Fruit fly (Drosophila melanogaster) whole organism, prepupa: Measurements from ENCODE around the gene CG46281.
A peak's percentile ranks its signal among the peaks of the same experiment; 100 is the strongest.

Source experiments
- CG11294 ChIP-seq: fragments of 200-800 bp; sonication (Bioruptor generic); IDR thresholded peaks from 2 replicates; pipeline ENCODE4 v1.3.6; 2022; ENCODE audit warnings: missing biosample characterization, missing genetic modification characterization
- CG11762 ChIP-seq: fragments of 200-800 bp; sonication (Bioruptor generic); optimal IDR thresholded peaks from 3 replicates; lab custom pipeline; 2016; ENCODE audit warnings: missing biosample characterization, missing genetic modification characterization; ENCODE audit not compliant: insufficient read depth
- CG16779 ChIP-seq: fragments of 200-800 bp; sonication (Bioruptor generic); optimal IDR thresholded peaks from 3 replicates; lab custom pipeline; 2017; ENCODE audit warnings: missing biosample characterization, mild to moderate bottlenecking, missing genetic modification characterization
- CG6808 ChIP-seq: fragments of 200-800 bp; sonication (Bioruptor generic); optimal IDR thresholded peaks from 3 replicates; lab custom pipeline; 2017; ENCODE audit warnings: missing biosample characterization, missing genetic modification characterization, mild to moderate bottlenecking, moderate library complexity, missing genetic modification reagents
- Eip93F ChIP-seq: fragments of 200-800 bp; sonication (Bioruptor generic); optimal IDR thresholded peaks from 2 replicates; lab custom pipeline; 2016; ENCODE audit warnings: missing biosample characterization, mild to moderate bottlenecking, missing genetic modification characterization
- Met ChIP-seq: fragments of 200-800 bp; sonication (Bioruptor generic); optimal IDR thresholded peaks from 3 replicates; lab custom pipeline; 2016; ENCODE audit warnings: missing biosample characterization, missing genetic modification characterization
- Sox14 ChIP-seq: fragments of 200-800 bp; sonication (Bioruptor generic); optimal IDR thresholded peaks from 3 replicates; lab custom pipeline; 2016; ENCODE audit warnings: missing biosample characterization, missing genetic modification characterization
- achi ChIP-seq: fragments of 200-800 bp; sonication (Bioruptor generic); optimal IDR thresholded peaks from 3 replicates; lab custom pipeline; 2016; ENCODE audit warnings: missing biosample characterization, missing genetic modification characterization
- cyc ChIP-seq: fragments of 200-800 bp; sonication (Bioruptor generic); optimal IDR thresholded peaks from 3 replicates; lab custom pipeline; 2016; ENCODE audit warnings: missing biosample characterization, missing genetic modification characterization
- dac ChIP-seq: fragments of 200-800 bp; sonication (Bioruptor generic); optimal IDR thresholded peaks from 2 replicates; lab custom pipeline; 2017; ENCODE audit warnings: missing biosample characterization, mild to moderate bottlenecking, missing genetic modification characterization
- dsx ChIP-seq: fragments of 200-800 bp; optimal IDR thresholded peaks from 3 replicates; lab custom pipeline; 2019; ENCODE audit warnings: missing biosample characterization, mild to moderate bottlenecking, missing genetic modification characterization, moderate library complexity; ENCODE audit not compliant: poor library complexity, severe bottlenecking
- eg ChIP-seq: fragments of 200-800 bp; sonication (Bioruptor generic); IDR thresholded peaks from 3 replicates; pipeline ENCODE4 v1.3.6; 2022; ENCODE audit warnings: missing biosample characterization, missing genetic modification characterization
- esn ChIP-seq: fragments of 200-800 bp; sonication (Bioruptor generic); optimal IDR thresholded peaks from 2 replicates; lab custom pipeline; 2016; ENCODE audit warnings: missing biosample characterization, mild to moderate bottlenecking, missing genetic modification characterization, moderate library complexity
- fd85E ChIP-seq: fragments of 200-800 bp; sonication (Bioruptor generic); optimal IDR thresholded peaks from 3 replicates; lab custom pipeline; 2016; ENCODE audit warnings: missing biosample characterization, missing genetic modification characterization
- svp ChIP-seq: fragments of 200-800 bp; sonication (Bioruptor generic); peaks from one replicate; lab custom pipeline; 2016; ENCODE audit warnings: missing biosample characterization, missing genetic modification characterization
- topi ChIP-seq: fragments of 200-800 bp; sonication (Bioruptor generic); optimal IDR thresholded peaks from 3 replicates; lab custom pipeline; 2016; ENCODE audit warnings: missing biosample characterization, missing genetic modification characterization

The CG46281 gene

dm6 chr3R:12981334-12982166, 48.6 kb downstream of the CG46281 start (continued):
- peak; percentile 77 for TF ChIP-seq cyc (GFP tag; lab: Kevin White, UChicago)
- 0 out of 2 replicates have a peak, but pooled peaks have one; percentile 67 for TF ChIP-seq CG11294 (GFP tag; lab: Robert Waterston, UW)
- TF ChIP-seq CG6808 (GFP tag; lab: Kevin White, UChicago) = peak; percentile 83
- peak; percentile 85 for TF ChIP-seq esn (GFP tag; lab: Kevin White, UChicago)
- TF ChIP-seq Met (GFP tag; lab: Kevin White, UChicago) = peak; percentile 77
- peak; percentile 76 for TF ChIP-seq CG11762 (GFP tag; lab: Kevin White, UChicago)
- TF ChIP-seq eg = peak; percentile 79
- peak; percentile 89 for TF ChIP-seq svp (GFP tag; lab: Kevin White, UChicago)
- TF ChIP-seq fd85E (GFP tag; lab: Kevin White, UChicago) = no peak
- TF ChIP-seq Eip93F = no peak

- peak; percentile 19 for TF ChIP-seq dsx (GFP tag; lab: Kevin White, UChicago)
- TF ChIP-seq Sox14 (GFP tag; lab: Kevin White, UChicago) = peak; percentile 43
- TF ChIP-seq achi = peak; percentile 2
- TF ChIP-seq CG16779 = no peak
- no peak for TF ChIP-seq dac (GFP tag; lab: Kevin White, UChicago)
- peak; percentile 49 for TF ChIP-seq svp (GFP tag; lab: Kevin White, UChicago)
- peak; percentile 28 for TF ChIP-seq topi (GFP tag; lab: Kevin White, UChicago)
Observed at dm6 chr3R:12980628-12981219, 49.4 kb downstream of the CG46281 start, which contains the start of gene Paip2. Paip2 (plus strand) TSS chr3R:12980792.
